Fruit fly (Drosophila melanogaster): ENCODE data around the gene CG10973.

DNA sequence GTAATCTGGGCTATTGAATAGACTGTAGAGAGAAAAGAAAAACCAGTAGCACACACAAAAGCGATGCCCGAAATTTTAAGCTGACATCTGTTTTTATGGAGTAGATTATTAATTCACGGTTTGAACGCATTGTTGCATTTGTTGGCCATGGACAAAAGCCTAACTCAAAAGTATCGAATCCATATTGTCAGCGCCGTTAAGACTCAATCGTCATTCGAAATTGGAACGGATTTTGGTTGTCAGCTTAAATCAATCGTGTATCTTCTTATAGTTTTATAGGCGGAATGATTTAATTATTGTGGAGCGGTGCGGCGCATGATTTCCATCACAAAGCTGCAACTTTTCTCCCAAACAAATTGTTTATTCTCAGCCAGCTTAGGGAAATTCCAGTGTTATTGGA, 43.2 kb downstream of the CG10973 start:
- TF ChIP-seq onecut (GFP tag; IDR thresholded peaks at IDR 0.05) = no peak
- TF ChIP-seq CG2678 (tag; optimal IDR thresholded peaks at IDR 0.05) = no peak
- TF ChIP-seq lola (GFP tag; optimal IDR thresholded peaks at IDR 0.05) = no peak
- no peak for TF ChIP-seq CG18764 (GFP tag; optimal IDR thresholded peaks at IDR 0.05)
- no peak for TF ChIP-seq repo (GFP tag; optimal IDR thresholded peaks at IDR 0.05)

Data from whole organism, embryonic.